Fruit fly (Drosophila melanogaster): Measurements from ENCODE around the gene Sbat.

DNA sequence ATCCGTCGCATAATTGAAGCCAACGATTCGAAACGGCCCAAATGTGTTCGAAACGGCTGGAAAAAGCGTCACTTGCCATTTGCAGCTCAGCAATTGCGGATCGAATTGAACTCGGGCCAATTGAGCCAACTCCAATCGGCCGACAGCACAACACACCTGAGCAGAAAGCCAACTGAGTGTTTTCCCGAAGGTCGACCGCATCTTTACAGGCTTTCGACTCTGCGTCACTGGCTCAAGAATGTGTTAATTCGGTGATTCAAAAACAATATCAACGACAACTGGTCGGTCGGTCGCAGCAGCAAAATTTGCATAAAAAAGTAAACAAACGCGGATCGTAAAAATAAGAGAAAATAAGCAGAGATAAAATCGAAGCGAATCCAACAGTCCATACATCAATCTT is 37.8 kb upstream of the Sbat start:
- TF ChIP-seq Crg-1 (GFP tag; optimal IDR thresholded peaks at IDR 0.05), result no peak
- TF ChIP-seq CG1620 (GFP tag; optimal IDR thresholded peaks at IDR 0.05), result no peak
- no peak for TF ChIP-seq CG11617 (GFP tag; optimal IDR thresholded peaks at IDR 0.05)
- TF ChIP-seq toe (GFP tag; optimal IDR thresholded peaks at IDR 0.05), result no peak
- no peak for TF ChIP-seq Hr96 (GFP tag; optimal IDR thresholded peaks at IDR 0.05)
- no peak for TF ChIP-seq CG7045 (GFP tag; optimal IDR thresholded peaks at IDR 0.05)
- no peak for TF ChIP-seq kay (GFP tag; ENCODE audit: borderline replicate concordance)
- TF ChIP-seq Clk (GFP tag; optimal IDR thresholded peaks at IDR 0.05), result no peak
- no peak for TF ChIP-seq ovo (GFP tag; optimal IDR thresholded peaks at IDR 0.05)
